Fruit fly (Drosophila melanogaster) S2 (cell line): ENCODE measurements around the gene Mst27D.

Experiments
- CG8478 ChIP-seq: fragments of >200 bp; optimal IDR thresholded peaks from 2 replicates; lab custom pipeline; 2018
- CTCF ChIP-seq, 2 experiments: fragments of >200 bp; optimal IDR thresholded peaks; 2 replicates each; lab custom pipeline; 2018

DNA sequence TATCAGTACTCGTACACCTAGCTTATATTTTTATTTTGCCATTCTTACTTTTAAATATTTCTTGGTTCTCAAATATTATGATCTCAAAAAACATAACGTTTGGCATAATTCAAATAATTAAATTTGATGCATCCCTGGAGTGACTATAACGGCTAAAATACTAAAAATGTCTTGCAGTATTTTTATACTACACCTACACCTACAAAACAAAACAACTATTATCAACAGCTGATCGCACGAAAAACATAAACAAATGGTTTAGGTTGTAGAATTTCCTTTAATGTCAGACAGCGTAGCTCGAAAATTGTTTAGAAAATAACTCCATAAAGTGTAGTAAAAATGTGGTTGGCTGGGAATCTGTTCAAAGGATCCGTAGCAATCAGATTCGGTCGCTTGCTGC is 47.5 kb downstream of the Mst27D start, which contains the start of gene CG43322:
- TF ChIP-seq CG8478 (lab: Kevin White, UChicago) = no peak
- no peak for TF ChIP-seq CTCF (optimal IDR thresholded peaks at IDR 0.05; lab: Kevin White, UChicago)
